Worm (Caenorhabditis elegans): ENCODE measurements around the gene H12C20.7.

H12C20.7 gene

ce11 chrV:11605227-11605626 is 32.4 kb upstream of the H12C20.7 start:
- TF ChIP-seq nhr-48 (tag; optimal IDR thresholded peaks at IDR 0.05) (no peak), ceh-20 (GFP tag; IDR thresholded peaks at IDR 0.05) (no peak), cey-2 (tag; optimal IDR thresholded peaks at IDR 0.05; ENCODE audit: borderline replicate concordance, insufficient read depth) (no peak), nhr-11 (tag; optimal IDR thresholded peaks at IDR 0.05) (no peak), saeg-2 (GFP tag; IDR thresholded peaks at IDR 0.05) (no peak), dmd-9 (GFP tag; IDR thresholded peaks at IDR 0.05) (no peak), T26A8.4 (GFP tag; IDR thresholded peaks at IDR 0.05) (no peak), F44E2.7 (GFP tag; IDR thresholded peaks at IDR 0.05) (no peak), lir-3 (tag; optimal IDR thresholded peaks at IDR 0.05) (no peak), unc-39 (tag; optimal IDR thresholded peaks at IDR 0.05) (no peak), Y48G9A.11 (GFP tag; IDR thresholded peaks at IDR 0.05) (no peak), ctbp-1 (GFP tag; IDR thresholded peaks at IDR 0.05) (no peak), zfp-3 (GFP tag; conservative IDR thresholded peaks at IDR 0.05) (no peak), gei-8 (GFP tag; optimal IDR thresholded peaks at IDR 0.05) (no peak), nhr-77 (tag; optimal IDR thresholded peaks at IDR 0.05) (no peak), ceh-82 (tag; optimal IDR thresholded peaks at IDR 0.05) (no peak), ceh-62 (tag; optimal IDR thresholded peaks at IDR 0.05) (no peak), T20F7.1 (GFP tag; optimal IDR thresholded peaks at IDR 0.05) (no peak), snpc-4 (tag; optimal IDR thresholded peaks at IDR 0.05) (no peak)

DNA sequence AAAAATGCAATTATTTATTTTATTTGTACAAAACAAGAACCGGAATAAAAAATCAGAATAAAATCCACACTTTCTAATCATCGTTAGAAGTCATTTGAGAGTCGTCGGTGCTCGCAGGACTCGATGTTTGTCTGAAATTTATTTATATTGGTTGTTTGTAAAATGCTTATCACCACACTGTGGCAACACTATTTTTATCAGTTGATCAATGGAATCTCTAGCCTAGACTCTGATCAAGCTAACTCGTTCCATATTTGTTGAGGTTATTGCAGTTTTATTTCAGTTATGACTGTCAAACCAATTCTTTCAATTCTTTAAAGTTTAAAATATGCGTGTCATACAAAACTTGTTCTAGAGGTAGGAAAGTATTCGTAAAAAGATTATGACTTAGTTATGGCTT is 31.7 kb upstream of the H12C20.7 start, which contains the start of gene dhs-20:
dhs-20 (minus strand) TSS at position 80 of the 400 bp plus-strand sequence.
- TF ChIP-seq zfp-3 (GFP tag; conservative IDR thresholded peaks at IDR 0.05) (no peak), dve-1 (tag; optimal IDR thresholded peaks at IDR 0.05; ENCODE audit: insufficient read depth) (peak; percentile 41), jun-1 (tag; optimal IDR thresholded peaks at IDR 0.05) (no peak), zag-1 (tag; optimal IDR thresholded peaks at IDR 0.05) (no peak), zfp-2 (tag; optimal IDR thresholded peaks at IDR 0.05) (no peak), dmd-6 (GFP tag; IDR thresholded peaks at IDR 0.05) (peak; percentile 23; the same call in 1 of the 2 replicates), daf-16 (GFP tag; optimal IDR thresholded peaks at IDR 0.05) (no peak), daf-16 (tag; optimal IDR thresholded peaks at IDR 0.05) (peak; percentile 86), mdt-29 (GFP tag; IDR thresholded peaks at IDR 0.05) (no peak), pqm-1 (tag; optimal IDR thresholded peaks at IDR 0.05) (peak; percentile 14), egl-43 (GFP tag; IDR thresholded peaks at IDR 0.05) (no peak), nhr-11 (tag; optimal IDR thresholded peaks at IDR 0.05) (no peak), dmd-8 (GFP tag; IDR thresholded peaks at IDR 0.05) (no peak), nhr-28 (tag; optimal IDR thresholded peaks at IDR 0.05) (peak; percentile 60), ces-1 (GFP tag; optimal IDR thresholded peaks at IDR 0.05) (no peak), ctbp-1 (GFP tag; IDR thresholded peaks at IDR 0.05) (no peak), nhr-41 (GFP tag; IDR thresholded peaks at IDR 0.05) (no peak), zip-2 (tag; optimal IDR thresholded peaks at IDR 0.05) (no peak), Y48G9A.11 (GFP tag; IDR thresholded peaks at IDR 0.05) (no peak), lin-13 (GFP tag; optimal IDR thresholded peaks at IDR 0.05) (no peak), mxl-2 (GFP tag; conservative IDR thresholded peaks at IDR 0.05) (no peak), vab-7 (GFP tag; IDR thresholded peaks at IDR 0.05) (no peak), T20F7.1 (GFP tag; optimal IDR thresholded peaks at IDR 0.05) (no peak), Y105C5A.15 (GFP tag; IDR thresholded peaks at IDR 0.05) (no peak), F26F4.8 (GFP tag; conservative IDR thresholded peaks at IDR 0.05) (no peak), ceh-82 (tag; optimal IDR thresholded peaks at IDR 0.05) (no peak), aha-1 (tag) (peak; percentile 35), Y75B8A.6 (GFP tag; IDR thresholded peaks at IDR 0.05) (no peak), F44E2.7 (GFP tag; IDR thresholded peaks at IDR 0.05) (no peak), madf-5 (GFP tag; IDR thresholded peaks at IDR 0.05) (no peak)

Measured in whole organism, L4 larva.